Worm (Caenorhabditis elegans): ENCODE measurements around the gene clec-36.

The clec-36 gene

DNA sequence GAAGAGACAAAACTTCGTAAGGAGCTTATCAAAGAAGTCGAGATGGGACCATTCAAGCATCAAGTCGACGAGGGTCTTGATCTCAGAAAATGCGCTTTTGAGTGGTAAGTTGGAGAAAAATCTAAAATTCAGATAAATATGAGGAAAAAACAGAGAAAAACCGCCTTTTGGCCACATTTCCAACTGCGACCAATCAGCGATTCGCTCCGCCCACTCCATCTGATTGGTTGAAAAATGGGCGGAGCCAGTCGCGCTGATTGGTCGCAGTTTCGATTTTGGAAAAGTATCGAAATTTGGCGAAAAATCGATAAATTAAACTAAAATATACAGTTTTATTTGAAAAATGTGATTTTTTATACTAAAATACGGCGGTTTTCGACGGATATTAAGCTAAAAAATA lies 36.6 kb downstream of the clec-36 start:
- TF ChIP-seq nhr-76 (tag; optimal IDR thresholded peaks at IDR 0.05) (no peak), T20F7.1 (GFP tag; optimal IDR thresholded peaks at IDR 0.05) (no peak), aha-1 (tag) (no peak), egl-27 (tag; optimal IDR thresholded peaks at IDR 0.05) (no peak), ZK546.5 (tag; optimal IDR thresholded peaks at IDR 0.05) (no peak), snpc-4 (tag; optimal IDR thresholded peaks at IDR 0.05) (no peak), nhr-48 (tag; optimal IDR thresholded peaks at IDR 0.05) (no peak), mxl-3 (GFP tag; optimal IDR thresholded peaks at IDR 0.05) (no peak), T26A8.4 (GFP tag; IDR thresholded peaks at IDR 0.05) (no peak), ztf-11 (tag; optimal IDR thresholded peaks at IDR 0.05) (no peak), duxl-1 (tag; optimal IDR thresholded peaks at IDR 0.05; ENCODE audit: poor library complexity) (no peak), madf-9 (GFP tag; conservative IDR thresholded peaks at IDR 0.05) (no peak), F44E2.7 (GFP tag; IDR thresholded peaks at IDR 0.05) (no peak), unc-130 (GFP tag; optimal IDR thresholded peaks at IDR 0.05) (no peak), Y5F2A.4 (GFP tag; optimal IDR thresholded peaks at IDR 0.05) (no peak), gei-8 (GFP tag; optimal IDR thresholded peaks at IDR 0.05) (no peak), ceh-28 (tag; optimal IDR thresholded peaks at IDR 0.05) (no peak)

DNA sequence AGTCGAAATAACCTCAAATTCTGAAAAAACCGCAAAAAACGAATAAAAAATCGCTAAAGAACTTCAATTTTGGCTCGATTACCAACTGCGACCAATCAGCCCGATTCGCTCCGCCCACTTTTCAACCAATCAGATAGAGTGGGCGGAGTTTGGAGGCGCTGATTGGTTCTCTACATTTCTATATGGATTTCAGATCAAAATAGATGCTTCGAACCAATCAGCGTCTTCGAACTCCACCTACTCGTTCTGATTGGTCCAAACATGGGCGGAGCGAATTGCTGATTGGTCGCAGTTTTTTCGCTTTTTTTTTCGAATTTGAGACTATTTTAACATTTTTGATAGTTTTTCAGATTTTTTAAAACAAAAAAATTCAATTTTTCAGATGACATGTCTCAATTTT lies 40.2 kb downstream of the clec-36 start:
- peak in 1 of 2 experiments; percentile 48 for TF ChIP-seq unc-62 (GFP tag; optimal IDR thresholded peaks at IDR 0.05 in 1 of 2)
- no peak for TF ChIP-seq unc-62 (tag; optimal IDR thresholded peaks at IDR 0.05)
- no peak for TF ChIP-seq mdt-29 (GFP tag; IDR thresholded peaks at IDR 0.05)

DNA sequence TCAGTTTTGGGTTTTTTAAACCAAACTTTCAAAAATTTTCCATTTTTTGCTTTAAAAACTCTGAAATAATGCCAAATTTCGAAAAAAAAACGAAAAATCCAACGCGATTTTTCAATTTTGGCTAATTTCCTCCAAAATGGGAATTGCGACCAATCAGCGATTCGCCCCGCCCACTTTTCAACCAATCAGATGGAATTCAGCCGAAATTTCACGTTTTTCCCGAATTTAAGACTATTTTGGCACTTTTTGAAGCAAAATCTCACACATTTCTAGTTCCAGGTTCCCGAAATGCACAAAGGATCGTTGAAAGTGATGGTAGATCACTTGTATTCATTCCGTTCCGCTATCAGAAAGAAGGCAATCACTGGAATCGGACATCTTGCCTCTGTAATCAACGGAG lies 43.6 kb downstream of the clec-36 start:
- TF ChIP-seq aha-1 (tag) = peak; percentile 68
- no peak for TF ChIP-seq ctbp-1 (GFP tag; IDR thresholded peaks at IDR 0.05)
- no peak for TF ChIP-seq pqm-1 (tag; optimal IDR thresholded peaks at IDR 0.05)
- TF ChIP-seq fkh-10 (GFP tag; optimal IDR thresholded peaks at IDR 0.05) = no peak
- TF ChIP-seq nhr-48 (tag; optimal IDR thresholded peaks at IDR 0.05) = no peak

DNA sequence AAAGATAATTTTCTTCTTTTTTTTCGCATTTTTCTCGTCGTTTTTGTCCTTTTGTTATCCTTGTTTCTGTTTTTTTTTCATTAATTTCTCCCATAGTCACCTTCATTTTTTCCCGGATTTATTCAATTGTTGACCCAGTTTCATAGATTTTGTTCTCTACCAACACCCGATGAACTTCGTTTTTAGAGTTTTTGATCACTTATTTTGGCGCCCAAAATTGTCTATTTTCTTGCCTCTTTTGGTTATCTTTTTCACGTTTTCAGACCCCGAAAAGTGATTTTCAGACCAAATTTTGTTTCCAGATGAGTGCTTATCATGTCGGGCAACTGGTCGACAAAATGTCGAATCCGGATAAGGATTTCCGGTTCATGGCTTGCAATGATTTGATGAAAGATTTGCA lies 45.8 kb downstream of the clec-36 start, which contains the start of gene cand-1:
Gene cand-1 (plus strand): TSS at position 301 of the 400 bp plus-strand sequence.
- TF ChIP-seq ztf-7 (tag; optimal IDR thresholded peaks at IDR 0.05) = no peak
- TF ChIP-seq mep-1 (tag; optimal IDR thresholded peaks at IDR 0.05) = no peak
- TF ChIP-seq nhr-102 (tag; optimal IDR thresholded peaks at IDR 0.05) = no peak
- no peak for TF ChIP-seq hmg-1.1 (GFP tag; IDR thresholded peaks at IDR 0.05)
- no peak for TF ChIP-seq nhr-48 (tag; optimal IDR thresholded peaks at IDR 0.05)
- no peak for TF ChIP-seq duxl-1 (tag; optimal IDR thresholded peaks at IDR 0.05; ENCODE audit: poor library complexity)
- TF ChIP-seq lin-38 (GFP tag; IDR thresholded peaks at IDR 0.05) = no peak
- no peak for TF ChIP-seq madf-5 (GFP tag; IDR thresholded peaks at IDR 0.05)
- no peak for TF ChIP-seq fos-1 (tag; optimal IDR thresholded peaks at IDR 0.05)
- no peak for TF ChIP-seq mxl-3 (GFP tag; optimal IDR thresholded peaks at IDR 0.05)
- no peak for TF ChIP-seq snpc-4 (tag; optimal IDR thresholded peaks at IDR 0.05)
- TF ChIP-seq D1046.2 (GFP tag; IDR thresholded peaks at IDR 0.05) = no peak
- no peak for TF ChIP-seq pha-4 (GFP tag; IDR thresholded peaks at IDR 0.05)
- no peak for TF ChIP-seq pha-4 (tag; optimal IDR thresholded peaks at IDR 0.05)
- no peak for TF ChIP-seq dve-1 (tag; optimal IDR thresholded peaks at IDR 0.05; ENCODE audit: insufficient read depth)
- TF ChIP-seq zip-11 (GFP tag; IDR thresholded peaks at IDR 0.05) = no peak

DNA sequence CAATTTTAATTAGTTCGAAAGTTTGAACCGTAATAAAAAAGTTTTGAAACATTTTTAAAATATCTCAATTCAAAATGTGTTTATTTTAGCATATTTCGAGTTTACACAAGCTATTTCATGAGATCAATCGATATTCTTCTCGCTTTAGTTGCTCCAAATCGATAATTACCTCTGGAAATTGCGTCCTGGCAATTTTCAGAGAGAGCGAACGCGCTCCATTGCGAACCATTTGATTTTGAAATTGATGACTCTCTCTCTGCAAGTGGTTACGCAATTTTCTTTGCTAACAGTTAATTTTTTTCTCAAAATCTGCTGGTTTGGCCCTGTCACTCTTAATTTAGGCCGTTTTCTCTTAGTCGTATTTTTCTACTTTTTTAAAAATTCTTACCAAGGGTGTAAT lies 47.9 kb downstream of the clec-36 start:
- TF ChIP-seq pha-4 (GFP tag; IDR thresholded peaks at IDR 0.05) = no peak
- TF ChIP-seq pha-4 (tag; optimal IDR thresholded peaks at IDR 0.05) = no peak
- no peak for TF ChIP-seq zfp-2 (tag; optimal IDR thresholded peaks at IDR 0.05)
- TF ChIP-seq ceh-44 (GFP tag; IDR thresholded peaks at IDR 0.05) = no peak
- TF ChIP-seq attf-4 (tag; optimal IDR thresholded peaks at IDR 0.05) = no peak
- TF ChIP-seq Y5F2A.4 (GFP tag; optimal IDR thresholded peaks at IDR 0.05) = no peak
- TF ChIP-seq nhr-237 (tag; optimal IDR thresholded peaks at IDR 0.05) = no peak
- no peak for TF ChIP-seq zip-2 (tag; optimal IDR thresholded peaks at IDR 0.05)
- no peak for TF ChIP-seq arid-1 (GFP tag; conservative IDR thresholded peaks at IDR 0.05)
- no peak for TF ChIP-seq nhr-10 (tag; optimal IDR thresholded peaks at IDR 0.05)
- TF ChIP-seq T20F7.1 (GFP tag; optimal IDR thresholded peaks at IDR 0.05) = no peak
- TF ChIP-seq nhr-41 (GFP tag; IDR thresholded peaks at IDR 0.05) = no peak
- TF ChIP-seq snpc-1.2 (GFP tag; IDR thresholded peaks at IDR 0.05) = no peak
- TF ChIP-seq php-3 (GFP tag; IDR thresholded peaks at IDR 0.05) = no peak
- no peak for TF ChIP-seq lir-3 (tag; optimal IDR thresholded peaks at IDR 0.05)
- TF ChIP-seq mes-2 (tag; optimal IDR thresholded peaks at IDR 0.05; ENCODE audit: poor library complexity, severe bottlenecking) = peak; percentile 3
- peak; percentile 48 for TF ChIP-seq aha-1 (tag)
